Fruit fly (Drosophila melanogaster): ENCODE results near the gene Cdep.

The Cdep gene

dm6 chr3R:4973762-4974369, 63.5 kb downstream of the Cdep start (continued):
- TF ChIP-seq Pdp1 (GFP tag; optimal IDR thresholded peaks at IDR 0.05): peak in 1 of 2 experiments; percentile 52
- no peak for TF ChIP-seq Ets97D (GFP tag; optimal IDR thresholded peaks at IDR 0.05)
- TF ChIP-seq abd-A (tag; optimal IDR thresholded peaks at IDR 0.05): no peak
- TF ChIP-seq gcm (GFP tag; optimal IDR thresholded peaks at IDR 0.05): no peak
- TF ChIP-seq CG1602 (GFP tag; optimal IDR thresholded peaks at IDR 0.05): no peak
- TF ChIP-seq CG16813 (GFP tag; IDR thresholded peaks at IDR 0.05; ENCODE audit: partially characterized antibody): no peak
- no peak for TF ChIP-seq Lhr (GFP tag; optimal IDR thresholded peaks at IDR 0.05)
- no peak for TF ChIP-seq CG14667 (GFP tag; IDR thresholded peaks at IDR 0.05)
- TF ChIP-seq HHEX (GFP tag; optimal IDR thresholded peaks at IDR 0.05): no peak
- TF ChIP-seq Vsx1 (GFP tag; optimal IDR thresholded peaks at IDR 0.05): peak; percentile 24
- 0 out of 3 replicates have a peak, but pooled peaks have one; percentile 28 for TF ChIP-seq ci (GFP tag; IDR thresholded peaks at IDR 0.05)
- TF ChIP-seq CoRest (tag; optimal IDR thresholded peaks at IDR 0.05): no peak
- TF ChIP-seq phol (tag; optimal IDR thresholded peaks at IDR 0.05): peak; percentile 39
- TF ChIP-seq CG7987 (GFP tag; optimal IDR thresholded peaks at IDR 0.05): no peak
- no peak for TF ChIP-seq yki (optimal IDR thresholded peaks at IDR 0.05)
- TF ChIP-seq Hr3 (GFP tag; optimal IDR thresholded peaks at IDR 0.05): no peak
- no peak for TF ChIP-seq lola (GFP tag; optimal IDR thresholded peaks at IDR 0.05)
- TF ChIP-seq CG15269 (tag; optimal IDR thresholded peaks at IDR 0.05): no peak
- TF ChIP-seq usp (GFP tag; optimal IDR thresholded peaks at IDR 0.05): no peak
- no peak for TF ChIP-seq Lpt (GFP tag; optimal IDR thresholded peaks at IDR 0.05)
- TF ChIP-seq twi (tag; optimal IDR thresholded peaks at IDR 0.05): peak; percentile 85
- no peak for TF ChIP-seq CG4854 (GFP tag; optimal IDR thresholded peaks at IDR 0.05)
- TF ChIP-seq jing (GFP tag; optimal IDR thresholded peaks at IDR 0.05): no peak
- no peak for TF ChIP-seq CG10274 (GFP tag; optimal IDR thresholded peaks at IDR 0.05)
- TF ChIP-seq CG10979 (tag; optimal IDR thresholded peaks at IDR 0.05): no peak
- peak; percentile 0 for TF ChIP-seq CG8359 (GFP tag; optimal IDR thresholded peaks at IDR 0.05; ENCODE audit: borderline replicate concordance)
- peak; percentile 73 for TF ChIP-seq zf30C (GFP tag; optimal IDR thresholded peaks at IDR 0.05)
- TF ChIP-seq gfzf (GFP tag; optimal IDR thresholded peaks at IDR 0.05): no peak
- no peak for TF ChIP-seq Doc3 (GFP tag; IDR thresholded peaks at IDR 0.05; ENCODE audit: partially characterized antibody)
- TF ChIP-seq chm (GFP tag; IDR thresholded peaks at IDR 0.05): 0 out of 2 replicates have a peak, but pooled peaks have one; percentile 26
- TF ChIP-seq CrebB (tag; optimal IDR thresholded peaks at IDR 0.05): no peak
- TF ChIP-seq Drgx (GFP tag; IDR thresholded peaks at IDR 0.05): no peak
- TF ChIP-seq gem (tag; optimal IDR thresholded peaks at IDR 0.05): peak; percentile 40
- TF ChIP-seq CG3995 (GFP tag; optimal IDR thresholded peaks at IDR 0.05): no peak
- peak; percentile 17 for TF ChIP-seq CG2712 (tag; optimal IDR thresholded peaks at IDR 0.05)
- TF ChIP-seq CG1792 (GFP tag; optimal IDR thresholded peaks at IDR 0.05): no peak
- TF ChIP-seq Mes4 (GFP tag; optimal IDR thresholded peaks at IDR 0.05): no peak
- TF ChIP-seq kni (GFP tag; optimal IDR thresholded peaks at IDR 0.05): peak; percentile 26
- no peak for TF ChIP-seq CG4282 (GFP tag; optimal IDR thresholded peaks at IDR 0.05)
- TF ChIP-seq lbe (GFP tag; optimal IDR thresholded peaks at IDR 0.05): no peak
- TF ChIP-seq sim (GFP tag; IDR thresholded peaks at IDR 0.05): no peak
- 0 out of 2 replicates have a peak, but pooled peaks have one; percentile 7 for TF ChIP-seq E2f2 (GFP tag; IDR thresholded peaks at IDR 0.05)
- no peak for TF ChIP-seq CG6272 (GFP tag; IDR thresholded peaks at IDR 0.05)
- TF ChIP-seq Hr51 (GFP tag; optimal IDR thresholded peaks at IDR 0.05): peak in 1 of 2 experiments; percentile 0
- TF ChIP-seq BtbVII (GFP tag; optimal IDR thresholded peaks at IDR 0.05): no peak
- no peak for TF ChIP-seq CG2875 (GFP tag; optimal IDR thresholded peaks at IDR 0.05)
- no peak for TF ChIP-seq MBD-R2 (GFP tag; IDR thresholded peaks at IDR 0.05)
- TF ChIP-seq CG2120 (GFP tag; optimal IDR thresholded peaks at IDR 0.05): no peak
- TF ChIP-seq tap (tag; optimal IDR thresholded peaks at IDR 0.05): peak; percentile 22
